Worm (Caenorhabditis elegans): ENCODE data around the gene sip-1.

Gene sip-1

ce11 chrIII:10503753-10504152 lies 2.8 kb downstream of the sip-1 start, which contains the start of gene rab-33:
rab-33 (minus strand) TSS chrIII:10503853.
- no peak for TF ChIP-seq F57A8.1 (GFP tag; optimal IDR thresholded peaks at IDR 0.05)
- no peak for TF ChIP-seq attf-5 (GFP tag; optimal IDR thresholded peaks at IDR 0.05)
- TF ChIP-seq hmg-20 (GFP tag; IDR thresholded peaks at IDR 0.05) = no peak
- TF ChIP-seq ztf-22 (GFP tag; optimal IDR thresholded peaks at IDR 0.05) = no peak
- TF ChIP-seq madf-10 (tag; optimal IDR thresholded peaks at IDR 0.05) = no peak
- no peak for TF ChIP-seq nhr-120 (GFP tag; IDR thresholded peaks at IDR 0.05)
- no peak for TF ChIP-seq F55B11.4 (tag; optimal IDR thresholded peaks at IDR 0.05; ENCODE audit: borderline replicate concordance, insufficient read depth)
- TF ChIP-seq pbrm-1 (GFP tag; IDR thresholded peaks at IDR 0.05) = no peak
- TF ChIP-seq unc-130 (GFP tag; optimal IDR thresholded peaks at IDR 0.05) = no peak
- no peak for TF ChIP-seq lir-1 (GFP tag; conservative IDR thresholded peaks at IDR 0.05)

ce11 chrIII:10488052-10488451 lies 18.5 kb downstream of the sip-1 start, which contains the start of gene ptr-25:
ptr-25 (plus strand) TSS chrIII:10488124.
- TF ChIP-seq unc-62 (GFP tag; optimal IDR thresholded peaks at IDR 0.05) (no peak), ztf-6 (GFP tag; IDR thresholded peaks at IDR 0.05) (no peak), snpc-3.4 (tag; optimal IDR thresholded peaks at IDR 0.05) (no peak)

- TF ChIP-seq unc-130 (GFP tag; optimal IDR thresholded peaks at IDR 0.05) (no peak), attf-6 (GFP tag; IDR thresholded peaks at IDR 0.05) (no peak), ztf-3 (GFP tag; optimal IDR thresholded peaks at IDR 0.05) (no peak), F23B12.7 (tag; optimal IDR thresholded peaks at IDR 0.05; ENCODE audit: insufficient read depth) (no peak), rpc-1 (optimal IDR thresholded peaks at IDR 0.05) (no peak), rpc-1 (tag; optimal IDR thresholded peaks at IDR 0.05) (no peak), lsl-1 (GFP tag; optimal IDR thresholded peaks at IDR 0.05) (no peak), nhr-179 (tag; optimal IDR thresholded peaks at IDR 0.05) (no peak), F33H1.4 (GFP tag; IDR thresholded peaks at IDR 0.05) (no peak), cebp-1 (GFP tag; IDR thresholded peaks at IDR 0.05) (no peak), cebp-1 (tag; optimal IDR thresholded peaks at IDR 0.05) (no peak), him-1 (tag; optimal IDR thresholded peaks at IDR 0.05) (no peak), zfh-2 (GFP tag; conservative IDR thresholded peaks at IDR 0.05) (no peak), pha-4 (tag; optimal IDR thresholded peaks at IDR 0.05) (no peak), nhr-120 (GFP tag; IDR thresholded peaks at IDR 0.05) (no peak), aptf-2 (GFP tag; conservative IDR thresholded peaks at IDR 0.05) (no peak), hmg-1.2 (GFP tag; IDR thresholded peaks at IDR 0.05) (no peak)
Observed at ce11 chrIII:10486455-10486854, 20.1 kb downstream of the sip-1 start.

- no peak for TF ChIP-seq hmg-1.2 (GFP tag; IDR thresholded peaks at IDR 0.05)
- TF ChIP-seq aptf-2 (GFP tag; conservative IDR thresholded peaks at IDR 0.05) = no peak
- no peak for TF ChIP-seq rpc-1 (optimal IDR thresholded peaks at IDR 0.05)
- no peak for TF ChIP-seq rpc-1 (tag; optimal IDR thresholded peaks at IDR 0.05)
- TF ChIP-seq F10E7.11 (tag; optimal IDR thresholded peaks at IDR 0.05) = no peak
- no peak for TF ChIP-seq mxl-1 (tag; optimal IDR thresholded peaks at IDR 0.05)
- no peak for TF ChIP-seq ekl-4 (GFP tag; IDR thresholded peaks at IDR 0.05)
- TF ChIP-seq F37B4.10 (GFP tag; IDR thresholded peaks at IDR 0.05) = no peak
- TF ChIP-seq F23B12.7 (tag; optimal IDR thresholded peaks at IDR 0.05; ENCODE audit: insufficient read depth) = no peak
- TF ChIP-seq lir-1 (GFP tag; conservative IDR thresholded peaks at IDR 0.05) = no peak
- no peak for TF ChIP-seq somi-1 (GFP tag; optimal IDR thresholded peaks at IDR 0.05)
- TF ChIP-seq tbx-9 (tag; optimal IDR thresholded peaks at IDR 0.05; ENCODE audit: borderline replicate concordance) = no peak
- TF ChIP-seq let-607 (tag; optimal IDR thresholded peaks at IDR 0.05) = no peak
Observed at ce11 chrIII:10481988-10482387, 24.6 kb downstream of the sip-1 start, which contains the start of gene D2045.8. D2045.8 (plus strand) TSS chrIII:10482288.
